Worm (Caenorhabditis elegans): ENCODE results near the gene srh-167.
"Not testable (repeated sequence)": the region's sequence is repeated elsewhere in the genome, so short reads cannot be mapped to it uniquely, and the experiment has no call there.

Gene srh-167

ce11 chrV:16377849-16378248, 44.3 kb downstream of the srh-167 start, which contains the start of gene F13A7.1:
TSS of gene F13A7.1 (minus strand) at chrV:16377949.
- TF ChIP-seq peb-1 (tag; optimal IDR thresholded peaks at IDR 0.05) (no peak), nhr-25 (tag; optimal IDR thresholded peaks at IDR 0.05) (no peak), ZK546.5 (tag; optimal IDR thresholded peaks at IDR 0.05) (no peak), dmd-4 (tag; optimal IDR thresholded peaks at IDR 0.05) (no peak), lin-13 (GFP tag; optimal IDR thresholded peaks at IDR 0.05) (no peak), nhr-12 (tag; optimal IDR thresholded peaks at IDR 0.05) (no peak), fos-1 (tag; optimal IDR thresholded peaks at IDR 0.05) (no peak), egl-27 (tag; optimal IDR thresholded peaks at IDR 0.05) (no peak), aly-2 (tag; optimal IDR thresholded peaks at IDR 0.05) (no peak)

- no peak for TF ChIP-seq lsy-2 (tag; optimal IDR thresholded peaks at IDR 0.05)
- no peak for TF ChIP-seq lin-39 (tag; optimal IDR thresholded peaks at IDR 0.05)
- no peak for TF ChIP-seq skn-1 (tag; optimal IDR thresholded peaks at IDR 0.05)
- TF ChIP-seq peb-1 (tag; optimal IDR thresholded peaks at IDR 0.05) = no peak
- no peak for TF ChIP-seq aly-2 (tag; optimal IDR thresholded peaks at IDR 0.05)
- no peak for TF ChIP-seq ceh-82 (tag; optimal IDR thresholded peaks at IDR 0.05)
- TF ChIP-seq unc-62 (GFP tag; optimal IDR thresholded peaks at IDR 0.05) = no peak
- TF ChIP-seq ztf-11 (tag; optimal IDR thresholded peaks at IDR 0.05) = no peak
- TF ChIP-seq dmd-4 (tag; optimal IDR thresholded peaks at IDR 0.05) = no peak
- TF ChIP-seq gmeb-1 (tag; optimal IDR thresholded peaks at IDR 0.05) = no peak
- no peak for TF ChIP-seq ztf-1 (GFP tag; conservative IDR thresholded peaks at IDR 0.05)
- TF ChIP-seq mab-5 (tag; optimal IDR thresholded peaks at IDR 0.05) = no peak
- TF ChIP-seq unc-39 (tag; optimal IDR thresholded peaks at IDR 0.05) = no peak
- no peak for TF ChIP-seq blmp-1 (tag; optimal IDR thresholded peaks at IDR 0.05; ENCODE audit: insufficient read depth)
- TF ChIP-seq ama-1 (optimal IDR thresholded peaks at IDR 0.05) = no peak
- TF ChIP-seq sma-9 (GFP tag; optimal IDR thresholded peaks at IDR 0.05) = no peak
- no peak for TF ChIP-seq sma-9 (tag; optimal IDR thresholded peaks at IDR 0.05)
Measured at ce11 chrV:16382949-16383348, 49.4 kb downstream of the srh-167 start.

ce11 chrV:16383729-16384128, 50.2 kb downstream of the srh-167 start, which contains the start of gene F13A7.7:
TSS of gene F13A7.7 (minus strand) at chrV:16383829.
- not testable (repeated sequence) for TF ChIP-seq C34F6.9, ZK546.5, ceh-82 (tag; optimal IDR thresholded peaks at IDR 0.05)

Measured in whole organism, L2 larva.